Fruit fly (Drosophila melanogaster): Measurements from ENCODE around the gene CG32201.
A peak's percentile ranks its signal among the peaks of the same experiment; 100 is the strongest.

The CG32201 gene

dm6 chr3L:18640584-18641527 is 31.4 kb downstream of the CG32201 start (continued):
- TF ChIP-seq Ssrp (tag; optimal IDR thresholded peaks at IDR 0.05) (peak; percentile 88), gcm (GFP tag; optimal IDR thresholded peaks at IDR 0.05) (peak; percentile 88), pho (GFP tag; optimal IDR thresholded peaks at IDR 0.05) (peak; percentile 98), aop (GFP tag; IDR thresholded peaks at IDR 0.05) (peak; percentile 91), Poxn (GFP tag; IDR thresholded peaks at IDR 0.05) (peak; percentile 82), psq (GFP tag; optimal IDR thresholded peaks at IDR 0.05) (peak; percentile 73), Sry-δ (GFP tag; optimal IDR thresholded peaks at IDR 0.05) (peak; percentile 66), Pdp1 (GFP tag; optimal IDR thresholded peaks at IDR 0.05) (peak; percentile 78 to 96), tgo (GFP tag; IDR thresholded peaks at IDR 0.05) (peak; percentile 98), Adf1 (GFP tag; IDR thresholded peaks at IDR 0.05) (peak; percentile 95), CG9817 (tag; optimal IDR thresholded peaks at IDR 0.05) (peak; percentile 87), eve (GFP tag; optimal IDR thresholded peaks at IDR 0.05) (peak in 1 of 2 experiments; percentile 92), Opbp (GFP tag; IDR thresholded peaks at IDR 0.05; ENCODE audit: partially characterized antibody) (no peak), C15 (GFP tag; IDR thresholded peaks at IDR 0.05) (peak; percentile 96), CG10462 (GFP tag; optimal IDR thresholded peaks at IDR 0.05) (peak; percentile 78), dysf (GFP tag; IDR thresholded peaks at IDR 0.05) (peak; percentile 98), CG2202 (tag; optimal IDR thresholded peaks at IDR 0.05) (peak; percentile 73), CG11504 (tag; optimal IDR thresholded peaks at IDR 0.05) (peak; percentile 93), Usf (GFP tag; optimal IDR thresholded peaks at IDR 0.05) (peak; percentile 67), CG32772 (GFP tag; IDR thresholded peaks at IDR 0.05) (peak; percentile 98), CG32532 (GFP tag; IDR thresholded peaks at IDR 0.05) (peak; percentile 99), CG13775 (GFP tag; optimal IDR thresholded peaks at IDR 0.05) (peak; percentile 86), gce (GFP tag; IDR thresholded peaks at IDR 0.05) (peak; percentile 98), Hr51 (GFP tag; optimal IDR thresholded peaks at IDR 0.05) (peak; percentile 85 to 97), crol (GFP tag; IDR thresholded peaks at IDR 0.05) (peak; percentile 72; the same call in 1 of the 2 replicates), CG15011 (GFP tag; optimal IDR thresholded peaks at IDR 0.05) (peak; percentile 83), CHES-1-like (GFP tag; optimal IDR thresholded peaks at IDR 0.05) (peak; percentile 95), fd96Cb (tag; optimal IDR thresholded peaks at IDR 0.05) (peak; percentile 84), luna (GFP tag; optimal IDR thresholded peaks at IDR 0.05) (peak; percentile 95), salm (tag; optimal IDR thresholded peaks at IDR 0.05) (peak; percentile 88), Dip2 (GFP tag; IDR thresholded peaks at IDR 0.05) (peak; percentile 64; the same call in 1 of the 2 replicates), slou (GFP tag; optimal IDR thresholded peaks at IDR 0.05) (peak; percentile 87), CG16779 (GFP tag; IDR thresholded peaks at IDR 0.05) (peak; percentile 98), Dll (GFP tag; IDR thresholded peaks at IDR 0.05; ENCODE audit: partially characterized antibody) (no peak), pnt (GFP tag; optimal IDR thresholded peaks at IDR 0.05) (peak; percentile 75), hbn (GFP tag; IDR thresholded peaks at IDR 0.05; ENCODE audit: partially characterized antibody) (no peak), Scr (GFP tag; IDR thresholded peaks at IDR 0.05; ENCODE audit: partially characterized antibody) (no peak), pzg (GFP tag; optimal IDR thresholded peaks at IDR 0.05) (peak; percentile 26), bowl (GFP tag; IDR thresholded peaks at IDR 0.05) (peak; percentile 91), CG4282 (GFP tag; optimal IDR thresholded peaks at IDR 0.05) (peak; percentile 74), CG8089 (GFP tag; optimal IDR thresholded peaks at IDR 0.05) (peak; percentile 84), Ptx1 (GFP tag; IDR thresholded peaks at IDR 0.05) (peak; percentile 99), CG10321 (GFP tag; IDR thresholded peaks at IDR 0.05) (peak; percentile 70), ind (GFP tag; optimal IDR thresholded peaks at IDR 0.05) (peak; percentile 92), ssp (GFP tag; IDR thresholded peaks at IDR 0.05) (peak; percentile 90), nom (GFP tag; optimal IDR thresholded peaks at IDR 0.05) (peak; percentile 38), slbo (GFP tag; IDR thresholded peaks at IDR 0.05) (peak; percentile 99), Fer3 (tag; optimal IDR thresholded peaks at IDR 0.05) (peak; percentile 96), fru (optimal IDR thresholded peaks at IDR 0.05) (no peak)
